Worm (Caenorhabditis elegans) whole organism, L1 larva: ENCODE data around the gene ugt-61.

Source experiments
- alr-1 ChIP-seq: fragments of 200-800 bp; sonication (Bioruptor generic); optimal IDR thresholded peaks from 2 replicates; lab custom pipeline; 2018; ENCODE audit warnings: borderline replicate concordance, mild to moderate bottlenecking, missing genetic modification characterization, missing compliant biosample characterization
- blmp-1 ChIP-seq: fragments of 150-350 bp; optimal IDR thresholded peaks from 2 replicates; lab custom pipeline; 2014; ENCODE audit warnings: missing biosample characterization, missing genetic modification characterization
- ceh-82 ChIP-seq, 3 experiments: fragments of 150-350 bp in 1 of 3; sonication (generic microtip) in 2 of 3; optimal IDR thresholded peaks; 2 replicates each; lab custom pipeline; 2014 to 2017; ENCODE audit warnings: missing biosample characterization in 3 of 3, missing genetic modification characterization in 3 of 3
- ceh-88 ChIP-seq: fragments of 200-800 bp; sonication (Bioruptor generic); IDR thresholded peaks from 2 replicates; pipeline ENCODE4 v1.3.6; 2022; ENCODE audit warnings: missing genetic modification characterization, missing compliant biosample characterization
- elt-2 ChIP-seq: sonication (generic microtip); optimal IDR thresholded peaks from 2 replicates; lab custom pipeline; 2016; ENCODE audit warnings: missing genetic modification characterization, mild to moderate bottlenecking, inconsistent platforms, missing compliant biosample characterization, missing genetic modification reagents
- elt-3 ChIP-seq, 6 experiments: fragments of 150-350 bp in 1 of 6; sonication (generic microtip); optimal IDR thresholded peaks; 2 replicates each; lab custom pipeline; 2017 to 2018; ENCODE audit warnings: missing biosample characterization in 6 of 6, missing genetic modification characterization in 6 of 6, inconsistent platforms in 1 of 6
- fkh-8 ChIP-seq: sonication (generic microtip); optimal IDR thresholded peaks from 2 replicates; lab custom pipeline; 2016; ENCODE audit warnings: mild to moderate bottlenecking, missing genetic modification characterization, missing compliant biosample characterization
- hlh-4 ChIP-seq: sonication (generic microtip); optimal IDR thresholded peaks from 2 replicates; lab custom pipeline; 2016; ENCODE audit warnings: mild to moderate bottlenecking, missing genetic modification characterization, missing compliant biosample characterization
- jun-1 ChIP-seq: fragments of 150-350 bp; optimal IDR thresholded peaks from 2 replicates; lab custom pipeline; 2014; ENCODE audit warnings: missing biosample characterization, missing genetic modification reagents, missing genetic modification characterization
- lin-39 ChIP-seq: fragments of 150-350 bp; optimal IDR thresholded peaks from 2 replicates; lab custom pipeline; 2014; ENCODE audit warnings: missing biosample characterization, missing genetic modification reagents, missing genetic modification characterization
- nhr-19 ChIP-seq: fragments of 200-800 bp; sonication (Bioruptor generic); conservative IDR thresholded peaks from 2 replicates; pipeline ENCODE4 v1.3.6; 2022; ENCODE audit warnings: missing genetic modification characterization, missing compliant biosample characterization
- tbx-2 ChIP-seq: sonication (generic microtip); optimal IDR thresholded peaks from 2 replicates; lab custom pipeline; 2016; ENCODE audit warnings: missing genetic modification characterization, missing compliant biosample characterization
- unc-30 ChIP-seq: sonication (generic microtip); optimal IDR thresholded peaks from 2 replicates; lab custom pipeline; 2017; ENCODE audit warnings: missing biosample characterization, missing genetic modification characterization
- zag-1 ChIP-seq: fragments of 150-350 bp; optimal IDR thresholded peaks from 2 replicates; lab custom pipeline; 2014; ENCODE audit warnings: missing biosample characterization, missing genetic modification characterization

DNA sequence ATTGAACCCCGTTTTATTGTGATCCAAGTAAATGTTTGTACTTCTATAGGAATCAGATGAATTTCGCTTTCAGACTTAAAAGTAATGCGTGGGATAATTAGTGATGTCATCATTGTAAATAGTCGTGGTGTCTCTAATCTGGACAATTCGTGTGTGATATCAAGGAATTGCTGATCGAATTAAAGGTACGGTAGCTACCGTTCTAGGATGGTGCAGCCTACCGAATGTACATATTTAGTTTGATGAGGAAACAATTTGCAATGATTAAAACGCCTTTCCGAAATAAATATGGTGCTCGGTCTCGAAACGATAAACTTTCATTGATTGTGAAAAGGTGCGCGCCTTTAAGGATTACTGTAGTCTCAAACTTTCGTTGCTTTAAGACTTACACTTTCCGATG, 16.3 kb downstream of the ugt-61 start:
- TF ChIP-seq hlh-4 (tag; lab: Kevin White, UChicago) (no peak), zag-1 (no peak), elt-2 (no peak), lin-39 (tag; lab: Kevin White, UChicago) (no peak), tbx-2 (tag; lab: Kevin White, UChicago) (no peak), nhr-19 (GFP tag; lab: Robert Waterston, UW) (no peak), fkh-8 (no peak), unc-30 (tag; lab: Kevin White, UChicago) (no peak), alr-1 (tag; lab: Kevin White, UChicago) (no peak), blmp-1 (tag; lab: Kevin White, UChicago) (no peak), elt-3 (tag; optimal IDR thresholded peaks at IDR 0.05; lab: Kevin White, UChicago) (no peak), ceh-82 (tag; optimal IDR thresholded peaks at IDR 0.05; lab: Kevin White, UChicago) (no peak), jun-1 (tag; lab: Kevin White, UChicago) (no peak), ceh-88 (GFP tag; lab: Robert Waterston, UW) (no peak)
